Worm (Caenorhabditis elegans): ENCODE data around the gene nhr-274.
A peak's percentile ranks its signal among the peaks of the same experiment; 100 is the strongest.

nhr-274 gene

DNA sequence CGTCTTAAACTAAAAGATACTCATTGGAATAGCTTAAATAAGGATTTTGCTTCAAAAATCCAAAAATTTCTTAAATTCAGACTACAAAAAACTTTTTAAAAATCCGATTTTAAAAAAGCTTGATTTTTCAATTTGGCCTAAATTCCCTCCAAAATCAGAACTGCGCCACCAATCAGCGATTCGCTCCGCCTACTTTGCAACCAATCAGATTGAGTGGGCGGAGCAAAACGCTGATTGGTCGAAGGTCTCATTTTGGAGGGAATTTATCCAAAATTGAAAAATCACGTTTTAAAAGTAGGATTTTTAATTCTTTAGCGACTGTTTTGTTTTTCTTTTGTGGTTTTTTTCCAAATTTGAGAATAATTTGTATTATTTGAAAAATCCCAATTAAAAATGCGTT, 4.3 kb upstream of the nhr-274 start:
- TF ChIP-seq nfyb-1 (GFP tag; IDR thresholded peaks at IDR 0.05) (0 out of 2 replicates have a peak, but pooled peaks have one; percentile 21), mel-28 (tag; optimal IDR thresholded peaks at IDR 0.05; ENCODE audit: borderline replicate concordance) (no peak)

DNA sequence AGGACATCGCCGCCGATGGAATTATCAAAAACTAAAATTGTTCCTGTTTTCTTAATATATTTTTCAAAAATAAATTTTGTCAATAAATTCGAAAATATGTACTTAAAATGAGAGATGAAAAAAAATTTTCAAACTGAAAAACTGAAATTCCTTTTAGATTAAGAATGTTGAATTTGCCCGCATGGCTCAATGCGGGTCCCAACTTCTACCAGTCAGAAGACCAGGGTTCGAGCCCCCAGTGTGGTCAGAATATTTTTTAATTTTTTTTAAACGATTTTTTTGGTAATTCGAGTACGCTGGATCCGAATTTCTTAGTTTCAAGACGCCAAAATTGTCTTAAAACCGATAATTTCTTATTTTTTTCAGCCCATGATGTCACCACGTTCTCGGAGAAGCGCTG, 7.8 kb downstream of the nhr-274 start:
- TF ChIP-seq snpc-1.3 (tag; optimal IDR thresholded peaks at IDR 0.05; ENCODE audit: insufficient read depth) (no peak), nfya-1 (tag; optimal IDR thresholded peaks at IDR 0.05; ENCODE audit: borderline replicate concordance, insufficient read depth) (no peak), somi-1 (GFP tag; optimal IDR thresholded peaks at IDR 0.05) (no peak), lin-26 (GFP tag; IDR thresholded peaks at IDR 0.05) (0 out of 2 replicates have a peak, but pooled peaks have one; percentile 22), sea-2 (GFP tag; IDR thresholded peaks at IDR 0.05) (no peak), Y67H2A.10 (GFP tag; conservative IDR thresholded peaks at IDR 0.05) (0 out of 2 replicates have a peak, but pooled peaks have one; percentile 35), tbp1 (GFP tag; optimal IDR thresholded peaks at IDR 0.05) (peak; percentile 61), K11D2.4 (GFP tag; IDR thresholded peaks at IDR 0.05) (peak; percentile 41; the same call in 1 of the 2 replicates), lag-1 (GFP tag; IDR thresholded peaks at IDR 0.05) (no peak), ceh-40 (GFP tag; IDR thresholded peaks at IDR 0.05) (no peak), pbrm-1 (GFP tag; IDR thresholded peaks at IDR 0.05) (peak; percentile 40; the same call in 1 of the 2 replicates), B0336.3 (GFP tag; IDR thresholded peaks at IDR 0.05) (no peak), him-1 (tag; optimal IDR thresholded peaks at IDR 0.05) (peak; percentile 27), aptf-2 (GFP tag; conservative IDR thresholded peaks at IDR 0.05) (no peak), rec-8 (tag; optimal IDR thresholded peaks at IDR 0.05) (no peak), mes-4 (tag; optimal IDR thresholded peaks at IDR 0.05) (no peak), aptf-3 (GFP tag; IDR thresholded peaks at IDR 0.05) (no peak), rpc-1 (optimal IDR thresholded peaks at IDR 0.05) (no peak), rpc-1 (tag; optimal IDR thresholded peaks at IDR 0.05) (peak; percentile 59), ztf-6 (GFP tag; IDR thresholded peaks at IDR 0.05) (no peak), fkh-3 (tag; optimal IDR thresholded peaks at IDR 0.05) (no peak), nfyb-1 (GFP tag; IDR thresholded peaks at IDR 0.05) (peak; percentile 61; the same call in 1 of the 2 replicates), ceh-58 (GFP tag; IDR thresholded peaks at IDR 0.05) (no peak), mxl-1 (tag; optimal IDR thresholded peaks at IDR 0.05) (no peak), ceh-91 (GFP tag; IDR thresholded peaks at IDR 0.05) (no peak)

DNA sequence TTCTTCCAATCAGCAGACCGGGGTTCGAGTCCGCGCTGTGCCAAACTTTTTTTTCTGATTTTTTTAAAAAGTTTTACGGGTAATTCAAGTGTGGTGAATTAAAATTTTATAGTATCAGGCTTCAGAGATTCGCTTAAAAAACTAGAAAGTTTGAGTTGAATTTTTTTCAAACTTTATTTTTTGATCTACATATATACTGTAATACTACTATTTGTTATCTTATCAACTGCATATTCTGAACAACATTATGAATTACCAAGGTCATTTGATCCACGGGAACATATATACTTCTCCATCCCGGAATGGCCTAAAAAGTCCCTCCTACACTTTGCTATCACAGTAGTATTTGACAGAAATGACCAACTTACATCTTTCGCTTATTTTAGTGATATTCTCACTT, 11.7 kb downstream of the nhr-274 start, which contains the start of gene Y41D4B.6:
Y41D4B.6 (plus strand) TSS at position 301 of the 400 bp plus-strand sequence.
- TF ChIP-seq F57A8.1 (GFP tag; optimal IDR thresholded peaks at IDR 0.05) (no peak), hmg-1.2 (GFP tag; IDR thresholded peaks at IDR 0.05) (no peak), let-607 (tag; optimal IDR thresholded peaks at IDR 0.05) (no peak), lin-26 (GFP tag; IDR thresholded peaks at IDR 0.05) (no peak), mxl-1 (tag; optimal IDR thresholded peaks at IDR 0.05) (no peak), F39B2.1 (GFP tag; IDR thresholded peaks at IDR 0.05) (no peak), repo-1 (tag; optimal IDR thresholded peaks at IDR 0.05) (no peak), bed-2 (GFP tag; IDR thresholded peaks at IDR 0.05) (no peak), Y53G8AR.9 (GFP tag; conservative IDR thresholded peaks at IDR 0.05) (no peak), ztf-6 (GFP tag; IDR thresholded peaks at IDR 0.05) (no peak)

DNA sequence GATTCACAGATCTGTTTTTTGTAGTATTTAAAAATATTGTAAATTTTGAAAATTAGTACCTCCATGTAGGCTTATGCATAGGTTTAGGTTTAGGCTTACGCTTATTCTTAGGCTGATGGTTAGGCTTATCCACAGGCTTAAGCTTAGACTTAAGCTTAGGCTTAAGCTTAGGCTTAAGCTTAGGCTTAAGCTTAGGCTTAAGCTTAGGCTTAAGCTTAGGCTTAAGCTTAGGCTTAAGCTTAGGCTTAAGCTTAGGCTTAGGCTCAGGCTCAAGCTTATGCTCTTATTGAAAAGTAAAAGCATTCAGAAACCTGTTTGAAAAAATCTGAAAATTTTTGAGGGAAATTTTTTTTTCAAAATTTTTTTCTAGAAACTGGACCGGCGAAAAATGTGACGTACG, 12.5 kb downstream of the nhr-274 start:
- TF ChIP-seq snpc-3.4 (tag; optimal IDR thresholded peaks at IDR 0.05) (no peak), F33H1.4 (GFP tag; IDR thresholded peaks at IDR 0.05) (no peak), hlh-12 (tag; optimal IDR thresholded peaks at IDR 0.05) (no peak), nhr-27 (tag; optimal IDR thresholded peaks at IDR 0.05) (no peak), T26A5.8 (tag; optimal IDR thresholded peaks at IDR 0.05) (no peak), bed-1 (GFP tag; IDR thresholded peaks at IDR 0.05) (no peak), bed-2 (GFP tag; IDR thresholded peaks at IDR 0.05) (no peak), nhr-179 (tag; optimal IDR thresholded peaks at IDR 0.05) (no peak), tlf-1 (GFP tag; optimal IDR thresholded peaks at IDR 0.05) (no peak), sdz-38 (tag; optimal IDR thresholded peaks at IDR 0.05) (no peak), ztf-6 (GFP tag; IDR thresholded peaks at IDR 0.05) (no peak), snpc-4 (GFP tag; optimal IDR thresholded peaks at IDR 0.05) (no peak), snpc-4 (tag; optimal IDR thresholded peaks at IDR 0.05) (no peak)
